Worm (Caenorhabditis elegans) whole organism, L4 larva: ENCODE data around the gene F49C12.9.
"Not testable (repeated sequence)": the region's sequence is repeated elsewhere in the genome, so short reads cannot be mapped to it uniquely, and the experiment has no call there.

ENCODE experiments used
- Y5F2A.4 ChIP-seq: fragments of 200-800 bp; sonication (Bioruptor generic); optimal IDR thresholded peaks from 2 replicates; lab custom pipeline; 2018; ENCODE audit warnings: mild to moderate bottlenecking, missing genetic modification characterization, missing compliant biosample characterization
- ZK337.2 ChIP-seq: fragments of 200-800 bp; sonication (Bioruptor generic); IDR thresholded peaks from 2 replicates; pipeline ENCODE4 v1.3.6; 2022; ENCODE audit warnings: missing genetic modification reagents, missing genetic modification characterization, missing compliant biosample characterization
- aha-1 ChIP-seq: fragments of 150-350 bp; peaks from one replicate; lab custom pipeline; 2014; ENCODE audit warnings: missing biosample characterization, missing genetic modification characterization
- ama-1 ChIP-seq: fragments of 150-350 bp; optimal IDR thresholded peaks from 2 replicates; lab custom pipeline; 2014; ENCODE audit warnings: inconsistent platforms, mixed read lengths
- ceh-20 ChIP-seq: fragments of 200-800 bp; sonication (Bioruptor generic); IDR thresholded peaks from 2 replicates; pipeline ENCODE4 v1.3.6; 2022; ENCODE audit warnings: missing genetic modification reagents, missing genetic modification characterization, missing compliant biosample characterization
- ctbp-1 ChIP-seq: fragments of 200-800 bp; sonication (Bioruptor generic); IDR thresholded peaks from 2 replicates; pipeline ENCODE4 v1.3.6; 2022; ENCODE audit warnings: missing genetic modification reagents, missing genetic modification characterization, missing compliant biosample characterization
- daf-19 ChIP-seq: fragments of 200-800 bp; sonication (Bioruptor generic); conservative IDR thresholded peaks from 2 replicates; pipeline ENCODE4 v1.3.6; 2022; ENCODE audit warnings: missing genetic modification characterization, missing compliant biosample characterization
- egl-43 ChIP-seq: fragments of 200-800 bp; sonication (Bioruptor generic); IDR thresholded peaks from 2 replicates; pipeline ENCODE4 v1.3.6; 2022; ENCODE audit warnings: missing genetic modification reagents, missing genetic modification characterization, missing compliant biosample characterization
- hlh-11 ChIP-seq: fragments of 200-800 bp; sonication (Bioruptor generic); optimal IDR thresholded peaks from 2 replicates; lab custom pipeline; 2018; ENCODE audit warnings: mild to moderate bottlenecking, missing genetic modification characterization, missing compliant biosample characterization
- lin-13 ChIP-seq: fragments of 150-350 bp; optimal IDR thresholded peaks from 2 replicates; lab custom pipeline; 2014; ENCODE audit warnings: missing biosample characterization, missing genetic modification reagents, missing genetic modification characterization
- lin-39 ChIP-seq: fragments of 150-350 bp; optimal IDR thresholded peaks from 2 replicates; lab custom pipeline; 2014; ENCODE audit warnings: missing biosample characterization, missing genetic modification reagents, missing genetic modification characterization
- lsy-2 ChIP-seq, 2 experiments: fragments of 150-350 bp in 1 of 2; sonication (generic microtip) in 1 of 2; optimal IDR thresholded peaks; 2 replicates each; lab custom pipeline; 2014 to 2017; ENCODE audit warnings: missing biosample characterization in 2 of 2, missing genetic modification characterization in 2 of 2
- madf-9 ChIP-seq: fragments of 200-800 bp; sonication (Bioruptor generic); conservative IDR thresholded peaks from 2 replicates; pipeline ENCODE4 v1.3.6; 2022; ENCODE audit warnings: missing genetic modification reagents, missing genetic modification characterization, missing compliant biosample characterization
- mes-2 ChIP-seq: sonication (generic microtip); optimal IDR thresholded peaks from 2 replicates; lab custom pipeline; 2016; ENCODE audit warnings: missing genotype, mild to moderate bottlenecking, missing genetic modification characterization, missing compliant biosample characterization; ENCODE audit not compliant: poor library complexity, severe bottlenecking
- nhr-10 ChIP-seq: fragments of 150-350 bp; optimal IDR thresholded peaks from 2 replicates; lab custom pipeline; 2014; ENCODE audit warnings: missing biosample characterization, missing genetic modification characterization
- nhr-41 ChIP-seq: fragments of 200-800 bp; sonication (Bioruptor generic); IDR thresholded peaks from 2 replicates; pipeline ENCODE4 v1.3.6; 2022; ENCODE audit warnings: missing genetic modification reagents, missing genetic modification characterization, missing compliant biosample characterization
- pha-4 ChIP-seq, 2 experiments: fragments of 150-350 bp in 1 of 2; fragments of 200-800 bp in 1 of 2; sonication (Bioruptor generic) in 1 of 2; IDR thresholded peaks in 1 of 2; optimal IDR thresholded peaks in 1 of 2; 2 replicates each; pipeline versions ENCODE4 v1.3.6 to Lab custom; 2014 to 2022; ENCODE audit warnings: missing genetic modification characterization in 2 of 2, missing genetic modification reagents in 2 of 2, missing biosample characterization in 1 of 2, missing compliant biosample characterization in 1 of 2
- snpc-1.2 ChIP-seq: fragments of 200-800 bp; sonication (Bioruptor generic); IDR thresholded peaks from 2 replicates; pipeline ENCODE4 v1.3.6; 2022; ENCODE audit warnings: missing genetic modification reagents, missing genetic modification characterization, missing compliant biosample characterization
- spr-3 ChIP-seq: fragments of 200-800 bp; sonication (Bioruptor generic); optimal IDR thresholded peaks from 2 replicates; lab custom pipeline; 2018; ENCODE audit warnings: mild to moderate bottlenecking, missing genetic modification characterization, missing compliant biosample characterization
- tag-97 ChIP-seq: fragments of 200-800 bp; sonication (Bioruptor generic); IDR thresholded peaks from 2 replicates; pipeline ENCODE4 v1.3.6; 2022; ENCODE audit warnings: missing genetic modification characterization, missing compliant biosample characterization
- unc-39 ChIP-seq: sonication (generic microtip); optimal IDR thresholded peaks from 2 replicates; lab custom pipeline; 2017; ENCODE audit warnings: missing biosample characterization, missing genetic modification characterization
- unc-62 ChIP-seq, 3 experiments: fragments of 150-350 bp in 1 of 3; sonication (generic microtip); optimal IDR thresholded peaks in 2 of 3; peaks in 1 of 3; 1 replicate in 1 of 3; 2 replicates in 2 of 3; lab custom pipeline; 2014 to 2017; ENCODE audit warnings: missing biosample characterization in 3 of 3, missing genetic modification characterization in 3 of 3, missing genetic modification reagents in 3 of 3, missing genotype in 1 of 3
- vab-7 ChIP-seq: fragments of 200-800 bp; sonication (Bioruptor generic); IDR thresholded peaks from 2 replicates; pipeline ENCODE4 v1.3.6; 2022; ENCODE audit warnings: missing genetic modification reagents, missing genetic modification characterization, missing compliant biosample characterization
- ztf-7 ChIP-seq: fragments of 150-350 bp; optimal IDR thresholded peaks from 2 replicates; lab custom pipeline; 2014; ENCODE audit warnings: missing biosample characterization, missing genetic modification characterization

Gene F49C12.9

ce11 chrIV:9304617-9305016, 11.4 kb downstream of the F49C12.9 start, which contains the start of gene F49C12.5 (continued):
- TF ChIP-seq nhr-41, result no peak
- no peak for TF ChIP-seq snpc-1.2 (GFP tag; lab: Robert Waterston, UW)
- TF ChIP-seq pha-4 (GFP tag; IDR thresholded peaks at IDR 0.05; lab: Robert Waterston, UW), result no peak
- TF ChIP-seq pha-4 (tag; optimal IDR thresholded peaks at IDR 0.05; lab: Kevin White, UChicago), result no peak
- no peak for TF ChIP-seq unc-62 (GFP tag; optimal IDR thresholded peaks at IDR 0.05 in 1 of 2; lab: Kevin White, UChicago)
- no peak for TF ChIP-seq unc-62 (tag; optimal IDR thresholded peaks at IDR 0.05; lab: Kevin White, UChicago)
- TF ChIP-seq hlh-11 (tag; lab: Kevin White, UChicago), result no peak

DNA sequence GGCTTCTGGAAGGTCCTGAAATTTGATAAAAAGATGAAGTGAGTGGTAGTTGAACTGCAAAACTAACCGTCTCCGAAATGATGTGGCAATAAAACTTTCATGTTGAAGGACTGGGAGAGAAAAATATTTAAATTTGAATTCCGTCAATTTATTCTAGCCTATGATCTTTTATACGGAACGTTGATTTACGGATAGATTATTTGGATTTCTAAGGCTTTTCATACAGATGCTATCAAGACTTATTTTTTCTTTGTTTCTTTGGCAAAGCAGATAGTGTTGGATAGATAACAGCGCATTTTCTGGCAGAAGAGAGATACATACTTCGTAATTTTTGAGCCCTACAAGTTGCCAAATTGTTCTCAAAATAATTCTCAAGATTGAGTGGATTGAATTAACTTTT, 12.0 kb downstream of the F49C12.9 start, which contains the start of gene F49C12.4:
F49C12.4 (minus strand) TSS at position 101 of the 400 bp plus-strand sequence.
- no peak for TF ChIP-seq unc-39 (tag; lab: Kevin White, UChicago)
- TF ChIP-seq vab-7 (GFP tag; lab: Robert Waterston, UW), result no peak
- no peak for TF ChIP-seq lsy-2 (tag; optimal IDR thresholded peaks at IDR 0.05; lab: Kevin White, UChicago)
- TF ChIP-seq ztf-7 (tag; lab: Kevin White, UChicago), result no peak
- no peak for TF ChIP-seq tag-97 (GFP tag; lab: Robert Waterston, UW)
- no peak for TF ChIP-seq nhr-10 (tag; lab: Kevin White, UChicago)
- TF ChIP-seq daf-19 (GFP tag; lab: Robert Waterston, UW), result no peak
- TF ChIP-seq, all 104 proteins: peak for 0

DNA sequence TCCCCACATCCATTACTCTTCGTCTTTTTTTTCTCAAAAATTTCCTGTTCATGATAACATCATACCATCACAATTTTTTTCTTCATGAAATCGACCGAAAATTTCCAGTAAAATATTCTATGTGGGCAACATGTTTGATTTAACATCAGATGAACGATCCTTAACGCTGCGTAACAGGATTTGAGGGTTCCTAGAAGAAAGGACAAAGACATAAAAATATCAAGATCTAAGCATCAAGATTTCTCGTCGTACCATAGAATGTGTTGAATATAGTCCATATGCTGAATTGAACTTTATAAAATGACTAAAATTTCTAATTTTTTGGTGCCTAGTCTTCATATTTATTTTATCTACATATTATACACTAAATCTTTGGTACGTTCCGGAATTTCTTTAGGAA, 15.9 kb downstream of the F49C12.9 start, which contains the start of gene F49C12.3:
F49C12.3 (plus strand) TSS at position 301 of the 400 bp plus-strand sequence.
- no peak for TF ChIP-seq hlh-11 (tag; lab: Kevin White, UChicago)
- no peak for TF ChIP-seq ctbp-1 (GFP tag; lab: Robert Waterston, UW)
- TF ChIP-seq egl-43 (GFP tag; lab: Robert Waterston, UW), result no peak
- TF ChIP-seq, all 104 proteins: peak for 0

ce11 chrIV:9299145-9299544, 16.9 kb downstream of the F49C12.9 start, which contains the start of gene F49C12.2:
TSS of gene F49C12.2 (minus strand) at chrIV:9299245.
- TF ChIP-seq mes-2, result no peak

DNA sequence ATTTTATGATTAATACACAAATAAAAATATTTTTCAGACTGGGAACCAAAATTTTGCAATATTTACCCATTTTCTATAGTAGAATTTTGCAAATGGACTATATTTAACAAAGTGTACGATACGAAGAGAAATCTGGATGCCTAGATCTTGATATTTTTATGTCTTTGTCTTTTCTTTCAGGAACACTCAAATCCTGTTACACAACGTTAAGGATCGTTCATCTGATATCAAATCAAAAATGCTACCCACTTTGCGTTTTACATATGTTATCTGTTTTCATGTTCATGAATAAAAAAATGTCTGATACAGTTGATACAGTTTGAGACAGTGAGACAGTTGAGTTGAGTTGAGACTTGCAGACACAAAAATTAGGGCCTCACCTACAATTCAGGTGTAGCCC, 19.7 kb downstream of the F49C12.9 start, which contains the start of gene F49C12.1:
F49C12.1 (minus strand) TSS at position 70 of the 400 bp plus-strand sequence.
- peak in 1 of 2 experiments; percentile 65 for TF ChIP-seq unc-62 (GFP tag; optimal IDR thresholded peaks at IDR 0.05 in 1 of 2; lab: Kevin White, UChicago)
- no peak for TF ChIP-seq unc-62 (tag; optimal IDR thresholded peaks at IDR 0.05; lab: Kevin White, UChicago)
- peak; percentile 51 for TF ChIP-seq aha-1
- TF ChIP-seq ZK337.2 (GFP tag; lab: Robert Waterston, UW), result no peak
- TF ChIP-seq, all 104 proteins: peak for 2

DNA sequence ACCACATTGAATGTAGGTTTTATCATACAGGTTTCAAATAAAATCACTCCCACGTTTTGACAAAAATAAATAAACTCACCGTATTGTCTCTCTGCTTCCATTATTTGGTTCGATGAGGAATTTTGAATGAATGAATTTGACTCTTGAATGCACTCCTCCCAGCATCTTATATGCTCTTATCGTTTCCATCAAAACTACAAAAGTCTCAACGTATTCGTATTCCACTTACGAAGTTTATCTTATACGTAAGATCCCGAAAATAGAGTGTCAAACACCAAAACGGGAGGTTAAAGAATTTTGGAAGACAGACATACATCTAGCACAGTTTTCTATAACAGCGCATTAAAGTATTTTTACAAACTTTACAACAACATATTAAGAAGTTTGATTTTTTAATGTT, 22.2 kb downstream of the F49C12.9 start, which contains the start of gene nhr-264:
nhr-264 (minus strand) TSS at position 101 of the 400 bp plus-strand sequence.
- not testable (repeated sequence) for TF ChIP-seq nhr-41; mes-2; Y5F2A.4 (GFP tag; lab: Kevin White, UChicago)
- TF ChIP-seq, all 104 proteins: peak for 0; not testable (repeated sequence) for 104

DNA sequence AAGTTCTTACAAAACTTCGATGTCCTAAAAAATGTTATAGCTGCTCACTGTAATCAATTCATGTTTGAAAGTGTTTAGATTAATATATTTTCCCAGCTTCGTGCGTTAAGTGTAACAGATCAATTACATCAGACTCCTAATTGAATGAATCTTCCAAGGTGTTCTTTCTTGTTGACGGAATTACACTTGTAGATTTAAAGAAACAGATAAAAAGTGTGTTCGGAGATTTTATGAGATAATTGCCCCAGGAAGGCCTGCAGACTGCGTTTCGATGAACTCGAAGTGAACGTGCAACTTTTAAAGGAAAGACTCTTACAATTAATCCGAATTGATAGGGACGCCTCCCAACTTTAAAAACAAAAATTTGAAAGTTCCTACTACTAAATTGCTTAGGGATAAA, 26.4 kb downstream of the F49C12.9 start:
- TF ChIP-seq ama-1 (no peak), ceh-20 (no peak), spr-3 (no peak)

DNA sequence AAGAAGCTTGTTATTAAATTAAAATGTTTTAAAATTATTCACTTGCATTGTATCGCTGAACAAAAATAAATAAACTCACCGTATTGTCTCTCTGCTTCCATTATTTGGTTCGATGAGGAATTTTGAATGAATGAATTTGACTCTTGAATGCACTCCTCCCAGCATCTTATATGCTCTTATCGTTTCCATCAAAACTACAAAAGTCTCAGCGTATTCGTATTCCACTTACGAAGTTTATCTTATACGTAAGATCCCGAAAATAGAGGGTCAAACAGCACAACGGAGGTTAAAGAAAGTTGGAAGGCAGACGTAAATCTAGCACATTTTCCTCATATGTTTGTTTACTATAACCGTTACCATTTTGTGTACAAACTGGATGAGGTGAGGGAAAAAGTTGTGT, 29.7 kb downstream of the F49C12.9 start, which contains the start of gene nhr-267:
nhr-267 (minus strand) TSS at position 101 of the 400 bp plus-strand sequence.
- TF ChIP-seq lin-39 (tag; lab: Kevin White, UChicago); madf-9 (GFP tag; lab: Robert Waterston, UW); lin-13: not testable (repeated sequence)
